Fruit fly (Drosophila melanogaster) whole organism, prepupa: Measurements from ENCODE around the gene Mur29B.

Source experiments
- Blimp-1 ChIP-seq: fragments of 200-800 bp; sonication (Bioruptor generic); optimal IDR thresholded peaks from 3 replicates; lab custom pipeline; 2017; ENCODE audit warnings: missing biosample characterization, missing genetic modification characterization, mild to moderate bottlenecking, moderate library complexity, missing genetic modification reagents
- CG11902 ChIP-seq: fragments of 200-800 bp; sonication (Bioruptor generic); optimal IDR thresholded peaks from 3 replicates; lab custom pipeline; 2016; ENCODE audit warnings: missing biosample characterization, missing genetic modification characterization
- CG1621 ChIP-seq: fragments of 200-800 bp; sonication (Bioruptor generic); optimal IDR thresholded peaks from 3 replicates; lab custom pipeline; 2018; ENCODE audit warnings: missing biosample characterization, mild to moderate bottlenecking, missing genetic modification characterization
- CG31627 ChIP-seq: fragments of 200-800 bp; sonication (Bioruptor generic); optimal IDR thresholded peaks from 3 replicates; lab custom pipeline; 2016; ENCODE audit warnings: missing biosample characterization, missing genetic modification characterization
- CG3919 ChIP-seq: fragments of 200-800 bp; sonication (Bioruptor generic); optimal IDR thresholded peaks from 3 replicates; lab custom pipeline; 2016; ENCODE audit warnings: missing biosample characterization, missing genetic modification characterization
- CG8119 ChIP-seq: fragments of 200-800 bp; sonication (Bioruptor generic); IDR thresholded peaks from 3 replicates; pipeline ENCODE4 v1.3.6; 2022; ENCODE audit warnings: missing biosample characterization, missing genetic modification characterization
- Hr38 ChIP-seq: sonication (Bioruptor generic); optimal IDR thresholded peaks from 2 replicates; lab custom pipeline; 2016; ENCODE audit warnings: missing biosample characterization, missing genetic modification characterization
- achi ChIP-seq: fragments of 200-800 bp; sonication (Bioruptor generic); optimal IDR thresholded peaks from 3 replicates; lab custom pipeline; 2016; ENCODE audit warnings: missing biosample characterization, missing genetic modification characterization
- fd59A ChIP-seq: fragments of 200-800 bp; sonication (Bioruptor generic); optimal IDR thresholded peaks from 2 replicates; lab custom pipeline; 2017; ENCODE audit warnings: missing biosample characterization, mild to moderate bottlenecking, missing genetic modification characterization, missing genetic modification reagents
- pdm3 ChIP-seq: fragments of 200-800 bp; sonication (Bioruptor generic); optimal IDR thresholded peaks from 3 replicates; lab custom pipeline; 2016; ENCODE audit warnings: missing biosample characterization, missing genetic modification characterization

DNA sequence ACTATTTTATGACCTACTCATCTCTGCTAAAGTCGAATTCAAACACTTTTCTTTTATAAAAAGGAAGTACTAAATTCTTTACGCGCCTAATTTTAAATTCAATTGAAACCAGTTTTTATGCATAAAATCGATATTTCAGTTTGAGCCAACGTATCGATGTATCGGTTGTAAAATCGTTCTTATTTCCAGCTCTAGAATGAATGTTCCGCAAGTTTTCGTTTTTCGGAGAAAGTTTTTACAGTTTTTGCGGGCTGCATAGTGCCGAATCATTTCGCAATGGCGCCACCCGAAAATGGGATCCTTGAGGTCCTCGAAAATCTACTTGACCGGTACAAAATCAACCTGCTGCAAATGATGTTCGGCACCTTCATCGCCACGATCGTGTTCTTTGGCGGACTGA, 46.6 kb upstream of the Mur29B start, which contains the start of gene CG7840:
- TF ChIP-seq CG11902 (GFP tag; lab: Kevin White, UChicago) (no peak), CG3919 (no peak), Blimp-1 (GFP tag; lab: Kevin White, UChicago) (peak; percentile 14), CG1621 (tag; lab: Kevin White, UChicago) (no peak), CG31627 (no peak), fd59A (GFP tag; lab: Kevin White, UChicago) (no peak), CG8119 (GFP tag; lab: Robert Waterston, UW) (no peak), Hr38 (GFP tag; lab: Kevin White, UChicago) (no peak), achi (GFP tag; lab: Kevin White, UChicago) (no peak), pdm3 (GFP tag; lab: Kevin White, UChicago) (no peak)
